Fruit fly (Drosophila melanogaster) whole organism, prepupa: ENCODE measurements around the gene CG42266.
A peak's percentile ranks its signal among the peaks of the same experiment; 100 is the strongest.

Source experiments
- Blimp-1 ChIP-seq: fragments of 200-800 bp; sonication (Bioruptor generic); optimal IDR thresholded peaks from 3 replicates; lab custom pipeline; 2017; ENCODE audit warnings: missing biosample characterization, missing genetic modification characterization, mild to moderate bottlenecking, moderate library complexity, missing genetic modification reagents
- CG10631 ChIP-seq: fragments of 200-800 bp; sonication (Bioruptor generic); optimal IDR thresholded peaks from 2 replicates; lab custom pipeline; 2016; ENCODE audit warnings: missing biosample characterization, missing genetic modification characterization
- CG10669 ChIP-seq: fragments of 200-800 bp; sonication (Bioruptor generic); optimal IDR thresholded peaks from 3 replicates; lab custom pipeline; 2018; ENCODE audit warnings: missing biosample characterization, mild to moderate bottlenecking, missing genetic modification characterization, moderate library complexity
- CG11294 ChIP-seq: fragments of 200-800 bp; sonication (Bioruptor generic); IDR thresholded peaks from 2 replicates; pipeline ENCODE4 v1.3.6; 2022; ENCODE audit warnings: missing biosample characterization, missing genetic modification characterization
- CG11762 ChIP-seq: fragments of 200-800 bp; sonication (Bioruptor generic); optimal IDR thresholded peaks from 3 replicates; lab custom pipeline; 2016; ENCODE audit warnings: missing biosample characterization, missing genetic modification characterization; ENCODE audit not compliant: insufficient read depth
- CG11902 ChIP-seq: fragments of 200-800 bp; sonication (Bioruptor generic); optimal IDR thresholded peaks from 3 replicates; lab custom pipeline; 2016; ENCODE audit warnings: missing biosample characterization, missing genetic modification characterization
- CG15336 ChIP-seq: fragments of 200-800 bp; sonication (Bioruptor generic); IDR thresholded peaks from 2 replicates; pipeline ENCODE4 v1.3.6; 2022; ENCODE audit warnings: missing biosample characterization, missing genetic modification characterization
- CG3032 ChIP-seq: fragments of 200-800 bp; optimal IDR thresholded peaks from 2 replicates; lab custom pipeline; 2019; ENCODE audit warnings: missing biosample characterization, mild to moderate bottlenecking, missing genetic modification characterization, moderate library complexity
- CG31627 ChIP-seq: fragments of 200-800 bp; sonication (Bioruptor generic); optimal IDR thresholded peaks from 3 replicates; lab custom pipeline; 2016; ENCODE audit warnings: missing biosample characterization, missing genetic modification characterization
- CG32006 ChIP-seq: fragments of 200-800 bp; sonication (Bioruptor generic); optimal IDR thresholded peaks from 3 replicates; lab custom pipeline; 2017; ENCODE audit warnings: missing biosample characterization, mild to moderate bottlenecking, missing genetic modification characterization
- CG34406 ChIP-seq: fragments of 200-800 bp; sonication (Bioruptor generic); optimal IDR thresholded peaks from 3 replicates; lab custom pipeline; 2016; ENCODE audit warnings: missing biosample characterization, missing genetic modification characterization
- CG4318 ChIP-seq: fragments of 200-800 bp; sonication (Bioruptor generic); optimal IDR thresholded peaks from 3 replicates; lab custom pipeline; 2017; ENCODE audit warnings: missing biosample characterization, mild to moderate bottlenecking, missing genetic modification characterization
- CG6792 ChIP-seq: fragments of 200-800 bp; sonication (Bioruptor generic); optimal IDR thresholded peaks from 3 replicates; lab custom pipeline; 2016; ENCODE audit warnings: missing biosample characterization, missing genetic modification characterization
- CG7368 ChIP-seq: fragments of 200-800 bp; sonication (Bioruptor generic); optimal IDR thresholded peaks from 3 replicates; lab custom pipeline; 2016; ENCODE audit warnings: missing biosample characterization, missing genetic modification characterization
- CG8119 ChIP-seq: fragments of 200-800 bp; sonication (Bioruptor generic); IDR thresholded peaks from 3 replicates; pipeline ENCODE4 v1.3.6; 2022; ENCODE audit warnings: missing biosample characterization, missing genetic modification characterization
- CG8319 ChIP-seq: fragments of 200-800 bp; sonication (Bioruptor generic); optimal IDR thresholded peaks from 3 replicates; lab custom pipeline; 2016; ENCODE audit warnings: missing biosample characterization, missing genetic modification characterization
- CG8632 ChIP-seq: fragments of 200-800 bp; sonication (Bioruptor generic); optimal IDR thresholded peaks from 3 replicates; lab custom pipeline; 2016; ENCODE audit warnings: missing biosample characterization, missing genetic modification characterization
- CG9139 ChIP-seq: fragments of 200-800 bp; sonication (Bioruptor generic); optimal IDR thresholded peaks from 3 replicates; lab custom pipeline; 2017; ENCODE audit warnings: missing biosample characterization, mild to moderate bottlenecking, missing genetic modification characterization
- Eip93F ChIP-seq: fragments of 200-800 bp; sonication (Bioruptor generic); optimal IDR thresholded peaks from 2 replicates; lab custom pipeline; 2016; ENCODE audit warnings: missing biosample characterization, mild to moderate bottlenecking, missing genetic modification characterization
- Ets21C ChIP-seq: fragments of 200-800 bp; sonication (Bioruptor generic); optimal IDR thresholded peaks from 3 replicates; lab custom pipeline; 2016; ENCODE audit warnings: missing biosample characterization, missing genetic modification characterization
- Ets96B ChIP-seq: fragments of 200-800 bp; optimal IDR thresholded peaks from 2 replicates; lab custom pipeline; 2019; ENCODE audit warnings: missing biosample characterization, mild to moderate bottlenecking, missing genetic modification characterization, moderate library complexity
- Hr39 ChIP-seq: fragments of 200-800 bp; sonication (Bioruptor generic); optimal IDR thresholded peaks from 2 replicates; lab custom pipeline; 2016; ENCODE audit warnings: missing biosample characterization, missing genetic modification characterization
- Lpt ChIP-seq: fragments of 200-800 bp; sonication (Bioruptor generic); optimal IDR thresholded peaks from 3 replicates; lab custom pipeline; 2016; ENCODE audit warnings: missing biosample characterization, missing genetic modification characterization
- Met ChIP-seq: fragments of 200-800 bp; sonication (Bioruptor generic); optimal IDR thresholded peaks from 3 replicates; lab custom pipeline; 2016; ENCODE audit warnings: missing biosample characterization, missing genetic modification characterization
- OdsH ChIP-seq: fragments of 200-800 bp; sonication (Bioruptor generic); optimal IDR thresholded peaks from 3 replicates; lab custom pipeline; 2016; ENCODE audit warnings: missing biosample characterization, missing genetic modification characterization
- Sox102F ChIP-seq: fragments of 200-800 bp; sonication (Bioruptor generic); optimal IDR thresholded peaks from 2 replicates; lab custom pipeline; 2016; ENCODE audit warnings: missing biosample characterization, mild to moderate bottlenecking, missing genetic modification characterization
- Sox14 ChIP-seq: fragments of 200-800 bp; sonication (Bioruptor generic); optimal IDR thresholded peaks from 3 replicates; lab custom pipeline; 2016; ENCODE audit warnings: missing biosample characterization, missing genetic modification characterization
- Sox15 ChIP-seq: fragments of 200-800 bp; sonication (Bioruptor generic); optimal IDR thresholded peaks from 3 replicates; lab custom pipeline; 2016; ENCODE audit warnings: missing biosample characterization, missing genetic modification characterization
- dsx ChIP-seq: fragments of 200-800 bp; optimal IDR thresholded peaks from 3 replicates; lab custom pipeline; 2019; ENCODE audit warnings: missing biosample characterization, mild to moderate bottlenecking, missing genetic modification characterization, moderate library complexity; ENCODE audit not compliant: poor library complexity, severe bottlenecking
- eg ChIP-seq: fragments of 200-800 bp; sonication (Bioruptor generic); IDR thresholded peaks from 3 replicates; pipeline ENCODE4 v1.3.6; 2022; ENCODE audit warnings: missing biosample characterization, missing genetic modification characterization
- esn ChIP-seq: fragments of 200-800 bp; sonication (Bioruptor generic); optimal IDR thresholded peaks from 2 replicates; lab custom pipeline; 2016; ENCODE audit warnings: missing biosample characterization, mild to moderate bottlenecking, missing genetic modification characterization, moderate library complexity
- fd85E ChIP-seq: fragments of 200-800 bp; sonication (Bioruptor generic); optimal IDR thresholded peaks from 3 replicates; lab custom pipeline; 2016; ENCODE audit warnings: missing biosample characterization, missing genetic modification characterization
- lz ChIP-seq: fragments of 200-800 bp; sonication (Bioruptor generic); optimal IDR thresholded peaks from 3 replicates; lab custom pipeline; 2016; ENCODE audit warnings: missing biosample characterization, missing genetic modification characterization
- net ChIP-seq: fragments of 200-800 bp; sonication (Bioruptor generic); optimal IDR thresholded peaks from 3 replicates; lab custom pipeline; 2016; ENCODE audit warnings: missing biosample characterization, missing genetic modification characterization
- pdm3 ChIP-seq: fragments of 200-800 bp; sonication (Bioruptor generic); optimal IDR thresholded peaks from 3 replicates; lab custom pipeline; 2016; ENCODE audit warnings: missing biosample characterization, missing genetic modification characterization
- salr ChIP-seq, 2 experiments: fragments of 200-800 bp; sonication (Bioruptor generic); optimal IDR thresholded peaks; 3 replicates each; lab custom pipeline; 2016 to 2018; ENCODE audit warnings: missing biosample characterization in 2 of 2, missing genetic modification characterization in 2 of 2, mild to moderate bottlenecking in 1 of 2
- spab ChIP-seq: fragments of 200-800 bp; sonication (Bioruptor generic); optimal IDR thresholded peaks from 2 replicates; lab custom pipeline; 2017; ENCODE audit warnings: missing biosample characterization, mild to moderate bottlenecking, missing genetic modification characterization, missing genetic modification reagents
- svp ChIP-seq: fragments of 200-800 bp; sonication (Bioruptor generic); peaks from one replicate; lab custom pipeline; 2016; ENCODE audit warnings: missing biosample characterization, missing genetic modification characterization
- vri ChIP-seq: fragments of 200-800 bp; sonication (Bioruptor generic); optimal IDR thresholded peaks from 3 replicates; lab custom pipeline; 2016; ENCODE audit warnings: missing biosample characterization, mild to moderate bottlenecking, missing genetic modification characterization

Gene CG42266

DNA sequence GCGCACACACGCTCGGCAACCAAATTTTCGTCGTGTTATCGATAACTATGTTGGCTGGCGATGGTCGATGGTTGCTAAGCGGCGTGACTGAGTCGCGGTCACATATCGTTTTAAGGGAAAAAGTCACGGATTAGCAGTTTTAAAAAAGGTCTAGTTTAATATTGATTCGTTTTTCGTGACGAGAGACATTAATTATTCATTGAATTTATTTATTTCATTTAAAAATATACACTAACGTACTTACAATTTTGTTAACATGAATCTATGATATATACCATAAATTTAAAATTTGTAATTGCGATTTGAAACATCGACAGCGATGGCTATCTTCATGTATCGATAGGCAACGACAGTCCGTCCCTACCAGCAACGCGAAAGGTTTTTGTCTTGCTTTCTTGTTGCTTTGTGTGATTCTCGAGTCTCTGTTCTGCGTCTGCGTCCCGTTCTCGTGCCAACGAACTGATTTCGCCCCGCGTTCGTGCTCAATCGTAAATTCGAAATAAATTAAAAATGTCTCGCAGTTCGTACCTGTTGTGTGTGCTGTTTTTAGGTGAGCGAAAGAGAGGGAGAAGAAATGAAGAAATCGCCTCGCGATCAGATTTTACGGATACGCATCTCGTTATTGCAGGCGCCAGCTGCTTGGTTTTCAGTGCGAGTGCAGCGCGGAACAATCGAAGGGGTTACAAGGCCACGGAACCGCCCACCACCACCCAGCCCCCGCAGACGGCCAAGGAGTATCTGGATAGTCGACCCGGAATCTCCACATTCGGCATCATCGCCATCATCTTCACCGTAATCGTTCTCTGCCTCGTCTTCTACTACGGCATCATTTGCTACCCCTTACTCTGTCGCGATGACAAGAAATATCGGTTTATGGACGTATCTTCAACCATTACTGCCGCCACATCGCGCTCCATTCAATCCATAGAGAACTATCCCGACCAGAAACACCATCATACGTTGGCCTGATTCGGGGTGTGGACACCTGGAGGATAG is 12.7 kb upstream of the CG42266 start, which contains the start of the genes Hyls1, chif and CG4455 (continued):
- TF ChIP-seq dsx (GFP tag; lab: Kevin White, UChicago) (no peak), net (peak; percentile 10), CG10631 (GFP tag; lab: Kevin White, UChicago) (peak; percentile 41), Eip93F (GFP tag; lab: Kevin White, UChicago) (peak; percentile 33), CG4318 (no peak), Hr39 (GFP tag; lab: Kevin White, UChicago) (no peak), Blimp-1 (GFP tag; lab: Kevin White, UChicago) (no peak), CG31627 (GFP tag; lab: Kevin White, UChicago) (peak; percentile 24), CG11294 (GFP tag; lab: Robert Waterston, UW) (no peak), CG7368 (GFP tag; lab: Kevin White, UChicago) (no peak)

DNA sequence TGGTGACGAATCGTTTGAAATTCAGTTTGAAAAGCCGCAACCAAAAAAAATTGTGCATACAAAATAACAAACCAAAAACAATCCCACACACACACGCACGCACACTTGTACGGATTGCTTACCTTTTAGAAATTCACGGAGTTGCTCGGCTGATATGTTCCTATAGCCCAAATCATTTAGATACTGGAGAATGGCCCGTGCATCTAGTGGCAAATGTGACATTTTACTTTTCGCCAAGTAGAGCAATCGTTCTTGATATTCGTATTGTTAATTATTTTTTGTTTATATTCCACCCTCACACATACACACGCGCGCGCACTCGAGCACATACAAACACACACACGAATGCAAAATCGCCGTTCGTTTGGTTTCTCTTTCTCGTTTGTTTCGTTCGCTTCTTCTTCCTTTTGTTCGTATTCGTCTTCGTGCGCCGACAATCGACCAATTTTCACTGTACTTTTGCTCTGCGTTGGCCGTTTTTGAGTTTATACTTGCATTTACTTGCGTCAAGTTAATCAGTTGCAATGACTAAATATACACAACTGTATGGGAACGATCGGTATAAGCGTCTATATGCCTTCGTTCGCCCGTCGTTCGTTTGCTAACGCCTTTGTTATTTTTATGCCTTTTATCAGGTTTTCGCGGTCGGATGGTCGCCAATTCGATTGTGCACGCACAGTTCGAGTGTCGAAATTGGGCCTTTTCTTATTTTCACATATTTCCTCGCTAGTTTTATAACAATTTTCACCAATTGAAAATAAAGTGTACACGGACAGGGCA is 11.8 kb upstream of the CG42266 start:
- TF ChIP-seq pdm3 (GFP tag; lab: Kevin White, UChicago): no peak
- no peak for TF ChIP-seq fd85E (GFP tag; lab: Kevin White, UChicago)
- TF ChIP-seq CG3032 (tag; lab: Kevin White, UChicago): no peak
- no peak for TF ChIP-seq Ets21C
- TF ChIP-seq CG10631 (GFP tag; lab: Kevin White, UChicago): no peak
- no peak for TF ChIP-seq eg (GFP tag; lab: Robert Waterston, UW)
- no peak for TF ChIP-seq Blimp-1 (GFP tag; lab: Kevin White, UChicago)
- no peak for TF ChIP-seq CG8119 (GFP tag; lab: Robert Waterston, UW)
- TF ChIP-seq Sox15 (GFP tag; lab: Kevin White, UChicago): no peak
- no peak for TF ChIP-seq Eip93F (GFP tag; lab: Kevin White, UChicago)
- no peak for TF ChIP-seq svp (GFP tag; lab: Kevin White, UChicago)
- no peak for TF ChIP-seq salr (GFP tag; optimal IDR thresholded peaks at IDR 0.05; lab: Kevin White, UChicago)
- TF ChIP-seq CG11902: no peak
- TF ChIP-seq Sox102F (GFP tag; lab: Kevin White, UChicago): no peak
- no peak for TF ChIP-seq CG32006 (GFP tag; lab: Kevin White, UChicago)
- no peak for TF ChIP-seq CG11294 (GFP tag; lab: Robert Waterston, UW)
- TF ChIP-seq CG8632 (GFP tag; lab: Kevin White, UChicago): no peak

DNA sequence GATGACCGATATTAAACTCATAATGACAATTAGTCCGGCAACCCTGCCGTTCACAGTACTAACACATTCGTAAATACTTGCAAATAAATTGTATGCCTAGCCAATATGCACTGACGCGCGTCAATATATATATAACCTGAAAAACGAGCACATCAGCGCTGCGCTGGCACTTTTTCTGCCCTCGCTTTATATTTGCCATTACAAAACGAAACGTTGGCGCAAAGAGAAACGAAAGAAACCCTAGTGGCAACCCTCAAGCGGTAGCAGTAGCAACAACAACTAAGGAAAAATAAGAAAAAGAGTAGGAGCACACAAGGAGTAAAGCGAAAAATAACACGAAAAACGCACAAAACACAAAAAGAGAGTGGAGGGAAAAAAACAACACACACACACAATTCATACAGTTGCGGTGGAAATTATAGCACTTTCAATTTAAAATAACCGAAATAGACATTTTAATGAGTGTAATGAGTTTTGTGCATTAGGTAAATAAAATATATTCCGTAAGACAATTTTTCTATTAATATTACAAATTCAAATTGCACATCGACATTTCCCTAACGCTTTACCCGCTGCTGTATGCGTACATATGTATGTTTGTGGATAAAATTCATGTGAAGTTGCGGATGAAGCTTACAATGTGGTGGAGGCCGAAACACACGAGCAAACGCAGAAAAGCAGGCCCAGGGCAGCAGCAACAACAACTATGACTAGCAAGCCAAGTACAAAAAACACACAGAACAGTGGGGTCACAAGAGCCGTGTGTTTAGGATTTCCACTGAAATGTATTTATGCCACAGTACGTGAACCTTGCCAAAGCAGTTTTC is 10.8 kb upstream of the CG42266 start:
- TF ChIP-seq Sox15 (GFP tag; lab: Kevin White, UChicago): peak; percentile 97
- TF ChIP-seq fd85E (GFP tag; lab: Kevin White, UChicago): peak; percentile 96
- TF ChIP-seq esn: peak; percentile 100
- peak; percentile 100 for TF ChIP-seq CG15336 (GFP tag; lab: Robert Waterston, UW)
- TF ChIP-seq Hr39 (GFP tag; lab: Kevin White, UChicago): peak; percentile 99
- TF ChIP-seq CG11294 (GFP tag; lab: Robert Waterston, UW): peak; percentile 96
- peak; percentile 99 for TF ChIP-seq CG34406
- peak; percentile 99 for TF ChIP-seq Sox14 (GFP tag; lab: Kevin White, UChicago)
- peak; percentile 99 for TF ChIP-seq Lpt (GFP tag; lab: Kevin White, UChicago)
- TF ChIP-seq eg (GFP tag; lab: Robert Waterston, UW): peak; percentile 99
- TF ChIP-seq CG11762: peak; percentile 99
- peak; percentile 99 for TF ChIP-seq pdm3 (GFP tag; lab: Kevin White, UChicago)
- peak; percentile 99 for TF ChIP-seq CG10669
- peak; percentile 99 for TF ChIP-seq CG6792 (GFP tag; lab: Kevin White, UChicago)
- peak; percentile 98 for TF ChIP-seq vri
- TF ChIP-seq Sox102F (GFP tag; lab: Kevin White, UChicago): peak; percentile 99
- peak; percentile 99 for TF ChIP-seq net
- TF ChIP-seq CG10631 (GFP tag; lab: Kevin White, UChicago): peak; percentile 99
- TF ChIP-seq Ets96B (tag; lab: Kevin White, UChicago): peak; percentile 99
- peak; percentile 98 to 99 for TF ChIP-seq salr (GFP tag; optimal IDR thresholded peaks at IDR 0.05; lab: Kevin White, UChicago)
- peak; percentile 100 for TF ChIP-seq svp (GFP tag; lab: Kevin White, UChicago)
- peak; percentile 98 for TF ChIP-seq CG8319 (GFP tag; lab: Kevin White, UChicago)
- TF ChIP-seq OdsH (GFP tag; lab: Kevin White, UChicago): peak; percentile 99
- TF ChIP-seq spab: peak; percentile 99
- TF ChIP-seq lz (GFP tag; lab: Kevin White, UChicago): peak; percentile 99
- TF ChIP-seq Blimp-1 (GFP tag; lab: Kevin White, UChicago): peak; percentile 96
- TF ChIP-seq CG8632 (GFP tag; lab: Kevin White, UChicago): peak; percentile 99
- TF ChIP-seq Met (GFP tag; lab: Kevin White, UChicago): peak; percentile 99
- peak; percentile 98 for TF ChIP-seq CG9139 (GFP tag; lab: Kevin White, UChicago)
